Fruit fly (Drosophila melanogaster) whole organism, embryonic: Measurements from ENCODE around the gene dsx-c73A.

ENCODE experiments used
- ATbp ChIP-seq: fragments of 200-800 bp; sonication (Bioruptor generic); optimal IDR thresholded peaks from 2 replicates; lab custom pipeline; 2017; ENCODE audit warnings: missing biosample characterization, mild to moderate bottlenecking, missing genetic modification characterization, missing genetic modification reagents
- Bgb ChIP-seq: fragments of 200-800 bp; sonication (Bioruptor generic); IDR thresholded peaks from 2 replicates; pipeline ENCODE4 v1.3.6; 2022; ENCODE audit warnings: missing biosample characterization, missing genetic modification characterization; ENCODE audit not compliant: partially characterized antibody
- CG10209 ChIP-seq: fragments of 200-800 bp; sonication (Bioruptor generic); optimal IDR thresholded peaks from 3 replicates; lab custom pipeline; 2017; ENCODE audit warnings: missing biosample characterization, mild to moderate bottlenecking, missing genetic modification characterization, missing genetic modification reagents
- CG10979 ChIP-seq: fragments of 200-800 bp; sonication (Bioruptor generic); optimal IDR thresholded peaks from 2 replicates; lab custom pipeline; 2018; ENCODE audit warnings: missing biosample characterization, mild to moderate bottlenecking, missing genetic modification characterization, moderate library complexity
- CG11695 ChIP-seq: fragments of 200-800 bp; sonication (Bioruptor generic); IDR thresholded peaks from 3 replicates; pipeline ENCODE4 v1.3.6; 2022; ENCODE audit warnings: missing biosample characterization, missing genetic modification characterization
- CG12219 ChIP-seq: fragments of 200-800 bp; sonication (Bioruptor generic); optimal IDR thresholded peaks from 3 replicates; lab custom pipeline; 2018; ENCODE audit warnings: missing biosample characterization, mild to moderate bottlenecking, missing genetic modification characterization
- CG13287 ChIP-seq: fragments of 200-800 bp; sonication (Bioruptor generic); IDR thresholded peaks from 2 replicates; pipeline ENCODE4 v1.3.6; 2022; ENCODE audit warnings: missing biosample characterization, missing genetic modification characterization; ENCODE audit not compliant: partially characterized antibody
- CG13424 ChIP-seq: fragments of 200-800 bp; sonication (Bioruptor generic); optimal IDR thresholded peaks from 2 replicates; lab custom pipeline; 2019; ENCODE audit warnings: missing biosample characterization, mild to moderate bottlenecking, missing genetic modification characterization, moderate library complexity
- CG13894 ChIP-seq: fragments of 200-800 bp; sonication (Bioruptor generic); optimal IDR thresholded peaks from 3 replicates; lab custom pipeline; 2018; ENCODE audit warnings: missing biosample characterization, mild to moderate bottlenecking, missing genetic modification characterization, moderate library complexity
- CG1529 ChIP-seq: fragments of 200-800 bp; sonication (Bioruptor generic); optimal IDR thresholded peaks from 3 replicates; lab custom pipeline; 2018; ENCODE audit warnings: missing biosample characterization, missing genetic modification characterization
- CG15479 ChIP-seq: fragments of 200-800 bp; sonication (Bioruptor generic); optimal IDR thresholded peaks from 3 replicates; lab custom pipeline; 2019; ENCODE audit warnings: missing biosample characterization, mild to moderate bottlenecking, missing genetic modification characterization, moderate library complexity
- CG17361 ChIP-seq: fragments of 200-800 bp; sonication (Bioruptor generic); IDR thresholded peaks from 3 replicates; pipeline ENCODE4 v1.3.6; 2022; ENCODE audit warnings: missing biosample characterization, missing genetic modification characterization
- CG17829 ChIP-seq: fragments of 200-800 bp; optimal IDR thresholded peaks from 2 replicates; lab custom pipeline; 2019; ENCODE audit warnings: missing biosample characterization, mild to moderate bottlenecking, missing genetic modification characterization, moderate library complexity
- CG18262 ChIP-seq: fragments of 200-800 bp; optimal IDR thresholded peaks from 3 replicates; lab custom pipeline; 2019; ENCODE audit warnings: missing biosample characterization, mild to moderate bottlenecking, missing genetic modification characterization, moderate library complexity
- CG2678 ChIP-seq: fragments of 200-800 bp; sonication (Bioruptor generic); optimal IDR thresholded peaks from 3 replicates; lab custom pipeline; 2019; ENCODE audit warnings: missing biosample characterization, mild to moderate bottlenecking, missing genetic modification characterization, moderate library complexity
- CG2712 ChIP-seq: fragments of 200-800 bp; optimal IDR thresholded peaks from 3 replicates; lab custom pipeline; 2019; ENCODE audit warnings: missing biosample characterization, mild to moderate bottlenecking, missing genetic modification characterization, moderate library complexity
- CG4730 ChIP-seq: fragments of 200-800 bp; sonication (Bioruptor generic); IDR thresholded peaks from 2 replicates; pipeline ENCODE4 v1.3.6; 2022; ENCODE audit warnings: missing biosample characterization, missing genetic modification characterization
- CG4820 ChIP-seq: fragments of 200-800 bp; sonication (Bioruptor generic); optimal IDR thresholded peaks from 3 replicates; lab custom pipeline; 2016; ENCODE audit warnings: missing biosample characterization, missing genetic modification characterization
- CG7786 ChIP-seq: fragments of 200-800 bp; sonication (Bioruptor generic); optimal IDR thresholded peaks from 2 replicates; lab custom pipeline; 2016; ENCODE audit warnings: missing biosample characterization, missing genetic modification characterization
- CG7839 ChIP-seq: fragments of 200-800 bp; sonication (Bioruptor generic); optimal IDR thresholded peaks from 3 replicates; lab custom pipeline; 2018; ENCODE audit warnings: missing biosample characterization, mild to moderate bottlenecking, missing genetic modification characterization, moderate library complexity
- CG8290 ChIP-seq, 3 experiments: fragments of 200-800 bp; sonication (Bioruptor generic); optimal IDR thresholded peaks; 2 replicates each; lab custom pipeline; 2016 to 2019; ENCODE audit warnings: missing biosample characterization in 3 of 3, missing genetic modification characterization in 3 of 3, mild to moderate bottlenecking in 2 of 3, moderate library complexity in 1 of 3
- CG8478 ChIP-seq: fragments of >200 bp; optimal IDR thresholded peaks from 2 replicates; lab custom pipeline; 2018
- CG8765 ChIP-seq: fragments of 200-800 bp; sonication (Bioruptor generic); IDR thresholded peaks from 2 replicates; pipeline ENCODE4 v1.3.6; 2022; ENCODE audit warnings: missing biosample characterization, missing genetic modification characterization
- Eip74EF ChIP-seq, 2 experiments: fragments of 200-800 bp in 1 of 2; fragments of >200 bp in 1 of 2; sonication (Bioruptor generic) in 1 of 2; optimal IDR thresholded peaks; 2 replicates each; lab custom pipeline; 2017 to 2019; ENCODE audit warnings: missing biosample characterization in 2 of 2, missing genetic modification characterization in 2 of 2, mild to moderate bottlenecking in 1 of 2, moderate library complexity in 1 of 2
- Ets97D ChIP-seq: fragments of 200-800 bp; sonication (Bioruptor generic); optimal IDR thresholded peaks from 3 replicates; lab custom pipeline; 2016; ENCODE audit warnings: missing biosample characterization, missing genetic modification characterization
- MTF-1 ChIP-seq: fragments of 200-800 bp; sonication (Bioruptor generic); optimal IDR thresholded peaks from 2 replicates; lab custom pipeline; 2018; ENCODE audit warnings: missing biosample characterization, mild to moderate bottlenecking, missing genetic modification characterization, borderline replicate concordance
- Neu2 ChIP-seq: fragments of 200-800 bp; sonication (Bioruptor generic); optimal IDR thresholded peaks from 3 replicates; lab custom pipeline; 2016; ENCODE audit warnings: missing biosample characterization, missing genetic modification characterization, borderline replicate concordance
- Nf-YC ChIP-seq: fragments of 200-800 bp; optimal IDR thresholded peaks from 3 replicates; lab custom pipeline; 2019; ENCODE audit warnings: missing biosample characterization, mild to moderate bottlenecking, missing genetic modification characterization, moderate library complexity
- Sox100B ChIP-seq: fragments of 200-800 bp; sonication (Bioruptor generic); optimal IDR thresholded peaks from 3 replicates; lab custom pipeline; 2018; ENCODE audit warnings: missing biosample characterization, mild to moderate bottlenecking, missing genetic modification characterization
- Sox102F ChIP-seq: fragments of 200-800 bp; sonication (Bioruptor generic); optimal IDR thresholded peaks from 2 replicates; lab custom pipeline; 2018; ENCODE audit warnings: missing biosample characterization, mild to moderate bottlenecking, missing genetic modification characterization, moderate library complexity
- TFAM ChIP-seq: fragments of 200-800 bp; sonication (Bioruptor generic); optimal IDR thresholded peaks from 2 replicates; lab custom pipeline; 2017; ENCODE audit warnings: missing biosample characterization, missing genetic modification characterization, inconsistent platforms
- Taf1 ChIP-seq: fragments of 200-800 bp; sonication (Bioruptor generic); IDR thresholded peaks from 2 replicates; pipeline ENCODE4 v1.3.6; 2022; ENCODE audit warnings: missing biosample characterization, missing genetic modification characterization
- Trl ChIP-seq, 3 experiments: fragments of >200 bp in 2 of 3; fragments of 200-800 bp in 1 of 3; sonication (Bioruptor generic) in 1 of 3; optimal IDR thresholded peaks; 2 replicates in 1 of 3; 3 replicates in 2 of 3; lab custom pipeline; 2016 to 2017; ENCODE audit warnings: missing biosample characterization in 1 of 3, missing genetic modification characterization in 1 of 3
- Xbp1 ChIP-seq: fragments of 200-800 bp; sonication (Bioruptor generic); optimal IDR thresholded peaks from 3 replicates; lab custom pipeline; 2016; ENCODE audit warnings: missing biosample characterization, mild to moderate bottlenecking, missing genetic modification characterization
- az2 ChIP-seq: fragments of 200-800 bp; sonication (Bioruptor generic); optimal IDR thresholded peaks from 3 replicates; lab custom pipeline; 2016; ENCODE audit warnings: missing biosample characterization, missing genetic modification characterization
- chinmo ChIP-seq: fragments of 200-800 bp; sonication (Bioruptor generic); IDR thresholded peaks from 4 replicates; pipeline ENCODE4 v1.3.6; 2022; ENCODE audit warnings: missing biosample characterization, missing genetic modification characterization; ENCODE audit not compliant: partially characterized antibody
- dmrt99B ChIP-seq: fragments of 200-800 bp; sonication (Bioruptor generic); optimal IDR thresholded peaks from 2 replicates; lab custom pipeline; 2018; ENCODE audit warnings: missing biosample characterization, mild to moderate bottlenecking, missing genetic modification characterization, moderate library complexity
- esg ChIP-seq: fragments of 200-800 bp; sonication (Bioruptor generic); conservative IDR thresholded peaks from 2 replicates; pipeline ENCODE4 v1.3.6; 2022; ENCODE audit warnings: missing biosample characterization, missing genetic modification characterization
- gcm ChIP-seq: fragments of 200-800 bp; sonication (Bioruptor generic); optimal IDR thresholded peaks from 2 replicates; lab custom pipeline; 2019; ENCODE audit warnings: missing biosample characterization, mild to moderate bottlenecking, missing genetic modification characterization, moderate library complexity
- gem ChIP-seq: fragments of 200-800 bp; sonication (Bioruptor generic); optimal IDR thresholded peaks from 2 replicates; lab custom pipeline; 2019; ENCODE audit warnings: missing biosample characterization, mild to moderate bottlenecking, missing genetic modification characterization, moderate library complexity
- inv ChIP-seq: fragments of 200-800 bp; sonication (Bioruptor generic); IDR thresholded peaks from 2 replicates; pipeline ENCODE4 v1.3.6; 2022; ENCODE audit warnings: missing biosample characterization, missing genetic modification characterization; ENCODE audit not compliant: partially characterized antibody
- nmo ChIP-seq: fragments of 200-800 bp; sonication (Bioruptor generic); optimal IDR thresholded peaks from 2 replicates; lab custom pipeline; 2018; ENCODE audit warnings: missing biosample characterization, mild to moderate bottlenecking, missing genetic modification characterization, moderate library complexity
- onecut ChIP-seq: fragments of 200-800 bp; sonication (Bioruptor generic); IDR thresholded peaks from 2 replicates; pipeline ENCODE4 v1.3.6; 2022; ENCODE audit warnings: missing biosample characterization, missing genetic modification characterization
- prd ChIP-seq, 3 experiments: fragments of >200 bp in 2 of 3; fragments of 200-800 bp in 1 of 3; sonication (Bioruptor generic) in 1 of 3; optimal IDR thresholded peaks in 2 of 3; IDR thresholded peaks in 1 of 3; 2 replicates in 2 of 3; 3 replicates in 1 of 3; pipeline versions ENCODE4 v1.3.6 to Lab custom; 2017 to 2022; ENCODE audit warnings: missing biosample characterization in 1 of 3, missing genetic modification characterization in 1 of 3
- pzg ChIP-seq: fragments of 200-800 bp; sonication (Bioruptor generic); optimal IDR thresholded peaks from 3 replicates; lab custom pipeline; 2018; ENCODE audit warnings: missing biosample characterization, mild to moderate bottlenecking, missing genetic modification characterization, moderate library complexity
- sisA ChIP-seq: fragments of 200-800 bp; sonication (Bioruptor generic); IDR thresholded peaks from 2 replicates; pipeline ENCODE4 v1.3.6; 2022; ENCODE audit warnings: missing biosample characterization, missing genetic modification characterization
- tap ChIP-seq: fragments of 200-800 bp; optimal IDR thresholded peaks from 3 replicates; lab custom pipeline; 2019; ENCODE audit warnings: missing biosample characterization, mild to moderate bottlenecking, missing genetic modification characterization, moderate library complexity
- tio ChIP-seq: fragments of 200-800 bp; sonication (Bioruptor generic); optimal IDR thresholded peaks from 2 replicates; lab custom pipeline; 2017; ENCODE audit warnings: missing biosample characterization, missing genetic modification characterization, inconsistent platforms
- vvl ChIP-seq: fragments of 200-800 bp; sonication (Bioruptor generic); IDR thresholded peaks from 2 replicates; pipeline ENCODE4 v1.3.6; 2022; ENCODE audit warnings: missing biosample characterization, missing genetic modification characterization

dsx-c73A gene

dm6 chr3L:16487812-16488211, 36.1 kb upstream of the dsx-c73A start:
- TF ChIP-seq CG15479 (GFP tag; lab: Kevin White, UChicago) = no peak
- no peak for TF ChIP-seq esg
- no peak for TF ChIP-seq chinmo (GFP tag; lab: Robert Waterston, UW)
- TF ChIP-seq Xbp1 (GFP tag; lab: Kevin White, UChicago) = no peak
- TF ChIP-seq CG1529 = no peak
- no peak for TF ChIP-seq pzg (GFP tag; lab: Kevin White, UChicago)
- TF ChIP-seq CG11695 (GFP tag; lab: Robert Waterston, UW) = peak; percentile 53; the same call in 2 of the 3 replicates
- TF ChIP-seq Bgb (GFP tag; lab: Robert Waterston, UW) = no peak
- TF ChIP-seq CG2712 (tag; lab: Kevin White, UChicago) = peak; percentile 45
- TF ChIP-seq onecut = no peak
- no peak for TF ChIP-seq Ets97D
- no peak for TF ChIP-seq dmrt99B (tag; lab: Kevin White, UChicago)
- TF ChIP-seq CG4730 = no peak
- no peak for TF ChIP-seq Taf1 (GFP tag; lab: Robert Waterston, UW)
- TF ChIP-seq CG13287 (GFP tag; lab: Robert Waterston, UW) = no peak
- peak; percentile 43 for TF ChIP-seq nmo
- TF ChIP-seq Neu2 (GFP tag; lab: Kevin White, UChicago) = no peak
- TF ChIP-seq vvl (GFP tag; lab: Robert Waterston, UW) = no peak
- TF ChIP-seq ATbp (GFP tag; lab: Kevin White, UChicago) = peak; percentile 16
- no peak for TF ChIP-seq CG13424 (tag; lab: Kevin White, UChicago)
- TF ChIP-seq az2 = no peak
- peak; percentile 18 for TF ChIP-seq Sox100B (GFP tag; lab: Kevin White, UChicago)
- peak; percentile 8 for TF ChIP-seq CG17829 (tag; lab: Kevin White, UChicago)
- TF ChIP-seq CG12219 (GFP tag; lab: Kevin White, UChicago) = no peak
- TF ChIP-seq CG18262 (tag; lab: Kevin White, UChicago) = peak; percentile 58
- peak; percentile 23 for TF ChIP-seq CG7839 (tag; lab: Kevin White, UChicago)
- no peak for TF ChIP-seq CG8765
- no peak for TF ChIP-seq CG10209 (GFP tag; lab: Kevin White, UChicago)
- no peak for TF ChIP-seq CG7786 (GFP tag; lab: Kevin White, UChicago)
- TF ChIP-seq Nf-YC (tag; lab: Kevin White, UChicago) = no peak
- TF ChIP-seq prd (optimal IDR thresholded peaks at IDR 0.05; lab: Kevin White, UChicago) = no peak
- no peak for TF ChIP-seq prd (GFP tag; IDR thresholded peaks at IDR 0.05; lab: Robert Waterston, UW)
- TF ChIP-seq sisA (GFP tag; lab: Robert Waterston, UW) = no peak
- no peak for TF ChIP-seq tio
- peak; percentile 26 for TF ChIP-seq Sox102F (GFP tag; lab: Kevin White, UChicago)
- no peak for TF ChIP-seq TFAM
- TF ChIP-seq CG10979 = peak; percentile 39
- peak; percentile 27 for TF ChIP-seq gem (tag; lab: Kevin White, UChicago)
- peak; percentile 55; the same call in 1 of the 3 replicates for TF ChIP-seq CG17361 (GFP tag; lab: Robert Waterston, UW)
- peak in 1 of 2 experiments; percentile 13 for TF ChIP-seq Eip74EF (GFP tag; optimal IDR thresholded peaks at IDR 0.05; lab: Kevin White, UChicago)
- no peak for TF ChIP-seq CG13894 (tag; lab: Kevin White, UChicago)
- TF ChIP-seq CG4820 = no peak
- no peak for TF ChIP-seq MTF-1
- TF ChIP-seq gcm (GFP tag; lab: Kevin White, UChicago) = no peak
- no peak for TF ChIP-seq Trl (optimal IDR thresholded peaks at IDR 0.05; lab: Kevin White, UChicago)
- no peak for TF ChIP-seq Trl (GFP tag; optimal IDR thresholded peaks at IDR 0.05; lab: Kevin White, UChicago)
- no peak for TF ChIP-seq inv (GFP tag; lab: Robert Waterston, UW)
- no peak for TF ChIP-seq CG8290 (GFP tag; optimal IDR thresholded peaks at IDR 0.05; lab: Kevin White, UChicago)
- TF ChIP-seq CG8290 (tag; optimal IDR thresholded peaks at IDR 0.05; lab: Kevin White, UChicago) = no peak
- no peak for TF ChIP-seq tap (tag; lab: Kevin White, UChicago)
- TF ChIP-seq CG2678 (tag; lab: Kevin White, UChicago) = peak; percentile 39
- no peak for TF ChIP-seq CG8478 (lab: Kevin White, UChicago)
